Fruit fly (Drosophila melanogaster) whole organism, embryonic: Measurements from ENCODE around the gene Hecw.

Source experiments
- CG10462 ChIP-seq: fragments of 200-800 bp; sonication (Bioruptor generic); optimal IDR thresholded peaks from 2 replicates; lab custom pipeline; 2016; ENCODE audit warnings: missing biosample characterization, missing genetic modification characterization
- CG10565 ChIP-seq: fragments of 200-800 bp; sonication (Bioruptor generic); optimal IDR thresholded peaks from 3 replicates; lab custom pipeline; 2016; ENCODE audit warnings: missing biosample characterization, mild to moderate bottlenecking, missing genetic modification characterization
- CG12236 ChIP-seq: fragments of 200-800 bp; sonication (Bioruptor generic); optimal IDR thresholded peaks from 2 replicates; lab custom pipeline; 2016; ENCODE audit warnings: missing biosample characterization, missing genetic modification characterization
- CG13123 ChIP-seq: fragments of 200-800 bp; sonication (Bioruptor generic); optimal IDR thresholded peaks from 2 replicates; lab custom pipeline; 2016; ENCODE audit warnings: missing biosample characterization, missing genetic modification characterization
- CG14860 ChIP-seq: fragments of 200-800 bp; sonication (Bioruptor generic); IDR thresholded peaks from 3 replicates; pipeline ENCODE4 v1.3.6; 2022; ENCODE audit warnings: missing biosample characterization, missing genetic modification characterization; ENCODE audit not compliant: partially characterized antibody
- CG14965 ChIP-seq: fragments of 200-800 bp; sonication (Bioruptor generic); optimal IDR thresholded peaks from 2 replicates; lab custom pipeline; 2016; ENCODE audit warnings: missing biosample characterization, missing genetic modification characterization, borderline replicate concordance
- CG15696 ChIP-seq: fragments of 200-800 bp; sonication (Bioruptor generic); optimal IDR thresholded peaks from 2 replicates; lab custom pipeline; 2019; ENCODE audit warnings: missing biosample characterization, mild to moderate bottlenecking, missing genetic modification characterization, moderate library complexity
- CG1603 ChIP-seq: fragments of 200-800 bp; sonication (Bioruptor generic); optimal IDR thresholded peaks from 2 replicates; lab custom pipeline; 2019; ENCODE audit warnings: missing biosample characterization, mild to moderate bottlenecking, missing genetic modification characterization, moderate library complexity
- CG16863 ChIP-seq: fragments of 200-800 bp; sonication (Bioruptor generic); optimal IDR thresholded peaks from 3 replicates; lab custom pipeline; 2016; ENCODE audit warnings: missing biosample characterization, missing genetic modification characterization
- CG18262 ChIP-seq: fragments of 200-800 bp; optimal IDR thresholded peaks from 3 replicates; lab custom pipeline; 2019; ENCODE audit warnings: missing biosample characterization, mild to moderate bottlenecking, missing genetic modification characterization, moderate library complexity
- CG2678 ChIP-seq: fragments of 200-800 bp; sonication (Bioruptor generic); optimal IDR thresholded peaks from 3 replicates; lab custom pipeline; 2019; ENCODE audit warnings: missing biosample characterization, mild to moderate bottlenecking, missing genetic modification characterization, moderate library complexity
- CG33557 ChIP-seq: fragments of 200-800 bp; sonication (Bioruptor generic); optimal IDR thresholded peaks from 2 replicates; lab custom pipeline; 2019; ENCODE audit warnings: missing biosample characterization, mild to moderate bottlenecking, missing genetic modification characterization, moderate library complexity
- CG34224 ChIP-seq: fragments of 200-800 bp; sonication (Bioruptor generic); IDR thresholded peaks from 3 replicates; pipeline ENCODE4 v1.3.6; 2022; ENCODE audit warnings: missing biosample characterization, missing genetic modification characterization; ENCODE audit not compliant: partially characterized antibody
- CG3995 ChIP-seq: fragments of 200-800 bp; sonication (Bioruptor generic); optimal IDR thresholded peaks from 3 replicates; lab custom pipeline; 2016; ENCODE audit warnings: missing biosample characterization, missing genetic modification characterization
- CG5180 ChIP-seq: fragments of 200-800 bp; sonication (Bioruptor generic); optimal IDR thresholded peaks from 3 replicates; lab custom pipeline; 2017; ENCODE audit warnings: missing biosample characterization, missing genetic modification characterization, mild to moderate bottlenecking, moderate library complexity, missing genetic modification reagents
- CG7786 ChIP-seq: fragments of 200-800 bp; sonication (Bioruptor generic); optimal IDR thresholded peaks from 2 replicates; lab custom pipeline; 2016; ENCODE audit warnings: missing biosample characterization, missing genetic modification characterization
- CG8290 ChIP-seq, 3 experiments: fragments of 200-800 bp; sonication (Bioruptor generic); optimal IDR thresholded peaks; 2 replicates each; lab custom pipeline; 2016 to 2019; ENCODE audit warnings: missing biosample characterization in 3 of 3, missing genetic modification characterization in 3 of 3, mild to moderate bottlenecking in 2 of 3, moderate library complexity in 1 of 3
- CG8359 ChIP-seq: fragments of 200-800 bp; sonication (Bioruptor generic); optimal IDR thresholded peaks from 2 replicates; lab custom pipeline; 2017; ENCODE audit warnings: missing biosample characterization, mild to moderate bottlenecking, missing genetic modification characterization, borderline replicate concordance
- CG9876 ChIP-seq: fragments of 200-800 bp; sonication (Bioruptor generic); optimal IDR thresholded peaks from 2 replicates; lab custom pipeline; 2016; ENCODE audit warnings: missing biosample characterization, missing genetic modification characterization
- H15 ChIP-seq: fragments of 200-800 bp; sonication (Bioruptor generic); IDR thresholded peaks from 3 replicates; pipeline ENCODE4 v1.3.6; 2022; ENCODE audit warnings: missing biosample characterization, missing genetic modification characterization
- Hmx ChIP-seq: fragments of 200-800 bp; sonication (Bioruptor generic); optimal IDR thresholded peaks from 2 replicates; lab custom pipeline; 2016; ENCODE audit warnings: missing biosample characterization, missing genetic modification characterization
- Hr78 ChIP-seq, 2 experiments: fragments of 200-800 bp in 1 of 2; fragments of >200 bp in 1 of 2; sonication (Bioruptor generic) in 1 of 2; optimal IDR thresholded peaks; 2 replicates each; lab custom pipeline; 2017 to 2019; ENCODE audit warnings: missing biosample characterization in 2 of 2, missing genetic modification characterization in 2 of 2, mild to moderate bottlenecking in 1 of 2, moderate library complexity in 1 of 2
- Mad ChIP-seq: fragments of 200-800 bp; sonication (Bioruptor generic); optimal IDR thresholded peaks from 2 replicates; lab custom pipeline; 2016; ENCODE audit warnings: missing biosample characterization, missing genetic modification characterization
- Neu2 ChIP-seq: fragments of 200-800 bp; sonication (Bioruptor generic); optimal IDR thresholded peaks from 3 replicates; lab custom pipeline; 2016; ENCODE audit warnings: missing biosample characterization, missing genetic modification characterization, borderline replicate concordance
- Nf-YA ChIP-seq: fragments of 200-800 bp; sonication (Bioruptor generic); IDR thresholded peaks from 2 replicates; pipeline ENCODE4 v1.3.6; 2022; ENCODE audit warnings: missing biosample characterization, missing genetic modification characterization
- Poxn ChIP-seq: fragments of 200-800 bp; sonication (Bioruptor generic); IDR thresholded peaks from 2 replicates; pipeline ENCODE4 v1.3.6; 2022; ENCODE audit warnings: missing biosample characterization, missing genetic modification characterization
- Sry-δ ChIP-seq: fragments of 200-800 bp; sonication (Bioruptor generic); optimal IDR thresholded peaks from 2 replicates; lab custom pipeline; 2016; ENCODE audit warnings: missing biosample characterization, missing genetic modification characterization
- Stat92E ChIP-seq, 3 experiments: fragments of >200 bp in 2 of 3; fragments of 200-800 bp in 1 of 3; sonication (Bioruptor generic) in 1 of 3; optimal IDR thresholded peaks; 2 replicates each; lab custom pipeline; 2017 to 2019; ENCODE audit warnings: missing biosample characterization in 3 of 3, missing genetic modification characterization in 3 of 3, mild to moderate bottlenecking in 1 of 3, moderate library complexity in 1 of 3
- chm ChIP-seq: fragments of 200-800 bp; sonication (Bioruptor generic); IDR thresholded peaks from 2 replicates; pipeline ENCODE4 v1.3.6; 2022; ENCODE audit warnings: missing biosample characterization, missing genetic modification characterization
- da ChIP-seq: fragments of 200-800 bp; sonication (Bioruptor generic); optimal IDR thresholded peaks from 2 replicates; lab custom pipeline; 2016; ENCODE audit warnings: missing biosample characterization, missing genetic modification characterization
- danr ChIP-seq: fragments of 200-800 bp; sonication (Bioruptor generic); IDR thresholded peaks from 2 replicates; pipeline ENCODE4 v1.3.6; 2022; ENCODE audit warnings: missing biosample characterization, missing genetic modification characterization
- dysf ChIP-seq: fragments of 200-800 bp; sonication (Bioruptor generic); IDR thresholded peaks from 3 replicates; pipeline ENCODE4 v1.3.6; 2022; ENCODE audit warnings: missing biosample characterization, missing genetic modification characterization
- hbn ChIP-seq: fragments of 200-800 bp; sonication (Bioruptor generic); IDR thresholded peaks from 2 replicates; pipeline ENCODE4 v1.3.6; 2022; ENCODE audit warnings: missing biosample characterization, missing genetic modification characterization; ENCODE audit not compliant: partially characterized antibody
- jing ChIP-seq: fragments of 200-800 bp; sonication (Bioruptor generic); optimal IDR thresholded peaks from 2 replicates; lab custom pipeline; 2018; ENCODE audit warnings: missing biosample characterization, mild to moderate bottlenecking, missing genetic modification characterization
- lab ChIP-seq: fragments of 200-800 bp; sonication (Bioruptor generic); optimal IDR thresholded peaks from 3 replicates; lab custom pipeline; 2017; ENCODE audit warnings: missing biosample characterization, missing genetic modification characterization, mild to moderate bottlenecking, moderate library complexity, missing genetic modification reagents
- mld ChIP-seq: fragments of 200-800 bp; sonication (Bioruptor generic); IDR thresholded peaks from 3 replicates; pipeline ENCODE4 v1.3.6; 2022; ENCODE audit warnings: missing biosample characterization, missing genetic modification characterization; ENCODE audit not compliant: partially characterized antibody
- p53 ChIP-seq: fragments of 200-800 bp; sonication (Bioruptor generic); optimal IDR thresholded peaks from 2 replicates; lab custom pipeline; 2016; ENCODE audit warnings: missing biosample characterization, missing genetic modification characterization
- pfk ChIP-seq: fragments of 200-800 bp; sonication (Bioruptor generic); optimal IDR thresholded peaks from 2 replicates; lab custom pipeline; 2018; ENCODE audit warnings: missing biosample characterization, mild to moderate bottlenecking, missing genetic modification characterization, moderate library complexity
- pros ChIP-seq: fragments of 200-800 bp; sonication (Bioruptor generic); optimal IDR thresholded peaks from 3 replicates; lab custom pipeline; 2019; ENCODE audit warnings: missing biosample characterization, mild to moderate bottlenecking, missing genetic modification characterization, moderate library complexity
- sima ChIP-seq: fragments of 200-800 bp; sonication (Bioruptor generic); optimal IDR thresholded peaks from 2 replicates; lab custom pipeline; 2016; ENCODE audit warnings: missing biosample characterization, missing genetic modification characterization
- sr ChIP-seq: fragments of 200-800 bp; sonication (Bioruptor generic); IDR thresholded peaks from 3 replicates; pipeline ENCODE4 v1.3.6; 2022; ENCODE audit warnings: missing biosample characterization, missing genetic modification characterization
- tll ChIP-seq, 2 experiments: fragments of 200-800 bp in 1 of 2; fragments of >200 bp in 1 of 2; sonication (Bioruptor generic) in 1 of 2; optimal IDR thresholded peaks; 2 replicates each; lab custom pipeline; 2017 to 2019; ENCODE audit warnings: missing biosample characterization in 2 of 2, missing genetic modification characterization in 2 of 2, mild to moderate bottlenecking in 1 of 2, moderate library complexity in 1 of 2
- toy ChIP-seq: fragments of 200-800 bp; sonication (Bioruptor generic); IDR thresholded peaks from 2 replicates; pipeline ENCODE4 v1.3.6; 2022; ENCODE audit warnings: missing biosample characterization, missing genetic modification characterization
- twi ChIP-seq: fragments of 200-800 bp; optimal IDR thresholded peaks from 2 replicates; lab custom pipeline; 2019; ENCODE audit warnings: missing biosample characterization, mild to moderate bottlenecking, missing genetic modification characterization, moderate library complexity
- usp ChIP-seq: fragments of >200 bp; optimal IDR thresholded peaks from 2 replicates; lab custom pipeline; 2017; ENCODE audit warnings: missing biosample characterization, missing genetic modification characterization
- vnd ChIP-seq: fragments of 200-800 bp; sonication (Bioruptor generic); IDR thresholded peaks from 3 replicates; pipeline ENCODE4 v1.3.6; 2022; ENCODE audit warnings: missing biosample characterization, missing genetic modification characterization; ENCODE audit not compliant: partially characterized antibody
- zen2 ChIP-seq: fragments of 200-800 bp; sonication (Bioruptor generic); IDR thresholded peaks from 3 replicates; pipeline ENCODE4 v1.3.6; 2022; ENCODE audit warnings: missing biosample characterization, missing genetic modification characterization; ENCODE audit not compliant: partially characterized antibody

The Hecw gene

dm6 chrX:9600083-9600817 lies 8.5 kb upstream of the Hecw start (continued):
- peak; percentile 25 for TF ChIP-seq CG9876 (GFP tag; lab: Kevin White, UChicago)
- TF ChIP-seq lab (GFP tag; lab: Kevin White, UChicago) = peak; percentile 88
- peak; percentile 43 for TF ChIP-seq sima (GFP tag; lab: Kevin White, UChicago)
- TF ChIP-seq vnd (GFP tag; lab: Robert Waterston, UW) = no peak
- no peak for TF ChIP-seq hbn (GFP tag; lab: Robert Waterston, UW)
- peak; percentile 52 for TF ChIP-seq da (GFP tag; lab: Kevin White, UChicago)
- TF ChIP-seq Hr78 (GFP tag; optimal IDR thresholded peaks at IDR 0.05; lab: Kevin White, UChicago) = peak in 1 of 2 experiments; percentile 87
- no peak for TF ChIP-seq tll (GFP tag; optimal IDR thresholded peaks at IDR 0.05; lab: Kevin White, UChicago)
- no peak for TF ChIP-seq jing (GFP tag; lab: Kevin White, UChicago)
- TF ChIP-seq CG14965 (GFP tag; lab: Kevin White, UChicago) = no peak
- no peak for TF ChIP-seq Stat92E (GFP tag; optimal IDR thresholded peaks at IDR 0.05; lab: Kevin White, UChicago)
- TF ChIP-seq CG16863 (GFP tag; lab: Kevin White, UChicago) = peak; percentile 70
- peak; percentile 35 for TF ChIP-seq CG12236 (GFP tag; lab: Kevin White, UChicago)
- peak; percentile 53 for TF ChIP-seq CG1603 (tag; lab: Kevin White, UChicago)
- TF ChIP-seq Hmx (GFP tag; lab: Kevin White, UChicago) = peak; percentile 42
- no peak for TF ChIP-seq sr (GFP tag; lab: Robert Waterston, UW)
- peak; percentile 77 for TF ChIP-seq CG18262 (tag; lab: Kevin White, UChicago)
- no peak for TF ChIP-seq CG33557 (GFP tag; lab: Kevin White, UChicago)
- 0 out of 2 replicates have a peak, but pooled peaks have one; percentile 28 for TF ChIP-seq danr (GFP tag; lab: Robert Waterston, UW)
- TF ChIP-seq CG14860 (GFP tag; lab: Robert Waterston, UW) = no peak
- TF ChIP-seq H15 (GFP tag; lab: Robert Waterston, UW) = 0 out of 3 replicates have a peak, but pooled peaks have one; percentile 41
- TF ChIP-seq Nf-YA = no peak
- TF ChIP-seq CG34224 (GFP tag; lab: Robert Waterston, UW) = no peak
- 0 out of 2 replicates have a peak, but pooled peaks have one; percentile 12 for TF ChIP-seq Poxn (GFP tag; lab: Robert Waterston, UW)
- no peak for TF ChIP-seq mld
- peak; percentile 23 for TF ChIP-seq CG13123
- TF ChIP-seq dysf (GFP tag; lab: Robert Waterston, UW) = peak; percentile 85
- no peak for TF ChIP-seq p53 (GFP tag; lab: Kevin White, UChicago)
- TF ChIP-seq CG8359 (GFP tag; lab: Kevin White, UChicago) = no peak
- TF ChIP-seq CG3995 (GFP tag; lab: Kevin White, UChicago) = peak; percentile 14
- TF ChIP-seq twi (tag; lab: Kevin White, UChicago) = peak; percentile 42
- peak; percentile 9 for TF ChIP-seq Sry-δ
- peak; percentile 59 for TF ChIP-seq CG8290 (GFP tag; optimal IDR thresholded peaks at IDR 0.05; lab: Kevin White, UChicago)
- TF ChIP-seq CG8290 (tag; optimal IDR thresholded peaks at IDR 0.05; lab: Kevin White, UChicago) = peak in 1 of 2 experiments; percentile 33
- TF ChIP-seq chm (GFP tag; lab: Robert Waterston, UW) = peak; percentile 54; the same call in 1 of the 2 replicates
- no peak for TF ChIP-seq zen2
- TF ChIP-seq Mad (GFP tag; lab: Kevin White, UChicago) = peak; percentile 51
- no peak for TF ChIP-seq Neu2
- TF ChIP-seq CG10462 = peak; percentile 50
- peak; percentile 25 for TF ChIP-seq CG10565 (GFP tag; lab: Kevin White, UChicago)
- peak; percentile 53 for TF ChIP-seq CG5180 (GFP tag; lab: Kevin White, UChicago)
- TF ChIP-seq CG2678 (tag; lab: Kevin White, UChicago) = peak; percentile 90
- no peak for TF ChIP-seq usp (GFP tag; lab: Kevin White, UChicago)
- no peak for TF ChIP-seq pfk (GFP tag; lab: Kevin White, UChicago)
- no peak for TF ChIP-seq pros (GFP tag; lab: Kevin White, UChicago)
- TF ChIP-seq toy (GFP tag; lab: Robert Waterston, UW) = no peak
- no peak for TF ChIP-seq CG15696
- peak; percentile 69 for TF ChIP-seq CG7786 (GFP tag; lab: Kevin White, UChicago)
